ENCODE assay signal across 3 fruit fly cellular contexts in genomic region chr2L:5426843-5427540, dm6.
TF ChIP-seq lines count a peak whose summit lies in the region.

No protein-coding gene starts in this region.

TF ChIP-seq in whole organism, embryonic, 481 proteins besides CTCF, POLR2A, EP300 and RAD21 (continued from another document and continues in another):
- peak in 1 of 2 experiments; percentile 4 for TF ChIP-seq dpn (GFP tag; optimal IDR thresholded peaks at IDR 0.05; lab: Kevin White, UChicago)
- no peak for TF ChIP-seq Fer2 (tag; optimal IDR thresholded peaks at IDR 0.05; lab: Kevin White, UChicago)
- peak; percentile 17 for TF ChIP-seq Xbp1 (GFP tag; optimal IDR thresholded peaks at IDR 0.05; lab: Kevin White, UChicago)
- TF ChIP-seq CG12104 (GFP tag; optimal IDR thresholded peaks at IDR 0.05; lab: Kevin White, UChicago), result no peak
- TF ChIP-seq Bgb (GFP tag; IDR thresholded peaks at IDR 0.05; lab: Robert Waterston, UW; ENCODE audit: partially characterized antibody), result no peak
- no peak for TF ChIP-seq TFAM (GFP tag; optimal IDR thresholded peaks at IDR 0.05; lab: Kevin White, UChicago)
- no peak for TF ChIP-seq Mad (GFP tag; optimal IDR thresholded peaks at IDR 0.05; lab: Kevin White, UChicago)
- TF ChIP-seq CG18011 (GFP tag; optimal IDR thresholded peaks at IDR 0.05; lab: Kevin White, UChicago), result no peak
- peak; percentile 33 for TF ChIP-seq trem (tag; optimal IDR thresholded peaks at IDR 0.05; lab: Kevin White, UChicago)
- TF ChIP-seq crol (GFP tag; IDR thresholded peaks at IDR 0.05; lab: Robert Waterston, UW), result no peak
- no peak for TF ChIP-seq sob (GFP tag; IDR thresholded peaks at IDR 0.05; lab: Robert Waterston, UW)
- TF ChIP-seq MESR4 (GFP tag; optimal IDR thresholded peaks at IDR 0.05; lab: Kevin White, UChicago), result no peak
- peak; percentile 47 for TF ChIP-seq Ptx1 (GFP tag; IDR thresholded peaks at IDR 0.05; lab: Robert Waterston, UW)
- peak; percentile 12 for TF ChIP-seq chn (GFP tag; optimal IDR thresholded peaks at IDR 0.05; lab: Kevin White, UChicago)
- no peak for TF ChIP-seq tx (GFP tag; optimal IDR thresholded peaks at IDR 0.05; lab: Kevin White, UChicago)
- TF ChIP-seq CG2875 (GFP tag; optimal IDR thresholded peaks at IDR 0.05; lab: Kevin White, UChicago), result no peak
- no peak for TF ChIP-seq croc (GFP tag; conservative IDR thresholded peaks at IDR 0.05; lab: Robert Waterston, UW)
- TF ChIP-seq CG6765 (GFP tag; optimal IDR thresholded peaks at IDR 0.05; lab: Kevin White, UChicago), result no peak
- no peak for TF ChIP-seq kni (GFP tag; optimal IDR thresholded peaks at IDR 0.05; lab: Kevin White, UChicago)
- peak in 1 of 2 experiments; percentile 11 for TF ChIP-seq chif (GFP tag; optimal IDR thresholded peaks at IDR 0.05; lab: Kevin White, UChicago)
- TF ChIP-seq CG5180 (GFP tag; optimal IDR thresholded peaks at IDR 0.05; lab: Kevin White, UChicago), result no peak
- TF ChIP-seq CG3847 (GFP tag; IDR thresholded peaks at IDR 0.05; lab: Robert Waterston, UW), result no peak
- TF ChIP-seq CG4707 (GFP tag; optimal IDR thresholded peaks at IDR 0.05; lab: Kevin White, UChicago), result no peak
- TF ChIP-seq Nf-YB (GFP tag; optimal IDR thresholded peaks at IDR 0.05; lab: Kevin White, UChicago), result peak; percentile 15
- TF ChIP-seq ham (GFP tag; IDR thresholded peaks at IDR 0.05; lab: Robert Waterston, UW), result no peak
- peak; percentile 20 for TF ChIP-seq CG16863 (GFP tag; optimal IDR thresholded peaks at IDR 0.05; lab: Kevin White, UChicago)
- TF ChIP-seq sisA (GFP tag; IDR thresholded peaks at IDR 0.05; lab: Robert Waterston, UW), result peak; percentile 12; the same call in 1 of the 2 replicates
- TF ChIP-seq MTF-1 (GFP tag; optimal IDR thresholded peaks at IDR 0.05; lab: Kevin White, UChicago; ENCODE audit: borderline replicate concordance), result no peak
- 0 out of 2 replicates have a peak, but pooled peaks have one; percentile 21 for TF ChIP-seq gt (GFP tag; IDR thresholded peaks at IDR 0.05; lab: Robert Waterston, UW)
- no peak for TF ChIP-seq chm (GFP tag; IDR thresholded peaks at IDR 0.05; lab: Robert Waterston, UW)
- no peak for TF ChIP-seq CG43689 (GFP tag; IDR thresholded peaks at IDR 0.05; lab: Robert Waterston, UW)
- TF ChIP-seq CG42726 (GFP tag; IDR thresholded peaks at IDR 0.05; lab: Robert Waterston, UW; ENCODE audit: partially characterized antibody), result no peak
- TF ChIP-seq CG30431 (GFP tag; optimal IDR thresholded peaks at IDR 0.05; lab: Kevin White, UChicago), result peak; percentile 44
- TF ChIP-seq Deaf1 (tag; optimal IDR thresholded peaks at IDR 0.05; lab: Kevin White, UChicago), result peak; percentile 28
- no peak for TF ChIP-seq CG17802 (tag; optimal IDR thresholded peaks at IDR 0.05; lab: Kevin White, UChicago)
- peak; percentile 44 for TF ChIP-seq CG4404 (GFP tag; IDR thresholded peaks at IDR 0.05; lab: Robert Waterston, UW)
- no peak for TF ChIP-seq Tbp (GFP tag; optimal IDR thresholded peaks at IDR 0.05; lab: Kevin White, UChicago)
- no peak for TF ChIP-seq CG4854 (GFP tag; optimal IDR thresholded peaks at IDR 0.05; lab: Kevin White, UChicago)
- no peak for TF ChIP-seq CHES-1-like (GFP tag; optimal IDR thresholded peaks at IDR 0.05; lab: Kevin White, UChicago)
- TF ChIP-seq wor (GFP tag; IDR thresholded peaks at IDR 0.05; lab: Robert Waterston, UW), result peak; percentile 43; the same call in 1 of the 2 replicates
- no peak for TF ChIP-seq zf30C (GFP tag; optimal IDR thresholded peaks at IDR 0.05; lab: Kevin White, UChicago)
- TF ChIP-seq phol (tag; optimal IDR thresholded peaks at IDR 0.05; lab: Kevin White, UChicago), result peak; percentile 64
- no peak for TF ChIP-seq CG8281 (tag; optimal IDR thresholded peaks at IDR 0.05; lab: Kevin White, UChicago)
- 0 out of 3 replicates have a peak, but pooled peaks have one; percentile 48 for TF ChIP-seq otp (GFP tag; IDR thresholded peaks at IDR 0.05; lab: Robert Waterston, UW)

TF ChIP-seq in whole organism, prepupa, 60 proteins besides CTCF, POLR2A, EP300 and RAD21 (continued from another document):
- TF ChIP-seq CG11762 (GFP tag; optimal IDR thresholded peaks at IDR 0.05; lab: Kevin White, UChicago; ENCODE audit: insufficient read depth) (peak; percentile 62), CG10631 (GFP tag; optimal IDR thresholded peaks at IDR 0.05; lab: Kevin White, UChicago) (peak; percentile 83), CG3032 (tag; optimal IDR thresholded peaks at IDR 0.05; lab: Kevin White, UChicago) (peak; percentile 92), Sox102F (GFP tag; optimal IDR thresholded peaks at IDR 0.05; lab: Kevin White, UChicago) (peak; percentile 67), CG8632 (GFP tag; optimal IDR thresholded peaks at IDR 0.05; lab: Kevin White, UChicago) (peak; percentile 58), topi (GFP tag; optimal IDR thresholded peaks at IDR 0.05; lab: Kevin White, UChicago) (peak; percentile 71), CG8119 (GFP tag; IDR thresholded peaks at IDR 0.05; lab: Robert Waterston, UW) (peak; percentile 88), CG4318 (GFP tag; optimal IDR thresholded peaks at IDR 0.05; lab: Kevin White, UChicago) (peak; percentile 62), cyc (GFP tag; optimal IDR thresholded peaks at IDR 0.05; lab: Kevin White, UChicago) (peak; percentile 57), CG6792 (GFP tag; optimal IDR thresholded peaks at IDR 0.05; lab: Kevin White, UChicago) (peak; percentile 72), salr (GFP tag; optimal IDR thresholded peaks at IDR 0.05; lab: Kevin White, UChicago) (peak; percentile 57 to 83), Eip78C (GFP tag; lab: Kevin White, UChicago) (peak; percentile 96), Hr39 (GFP tag; optimal IDR thresholded peaks at IDR 0.05; lab: Kevin White, UChicago) (peak; percentile 56), CG16779 (tag; optimal IDR thresholded peaks at IDR 0.05; lab: Kevin White, UChicago) (peak; percentile 51), fkh (GFP tag; optimal IDR thresholded peaks at IDR 0.05; lab: Kevin White, UChicago) (no peak), CG3919 (GFP tag; optimal IDR thresholded peaks at IDR 0.05; lab: Kevin White, UChicago) (peak; percentile 88), CG6163 (GFP tag; IDR thresholded peaks at IDR 0.05; lab: Robert Waterston, UW) (peak; percentile 94), CG10669 (GFP tag; optimal IDR thresholded peaks at IDR 0.05; lab: Kevin White, UChicago) (peak; percentile 81), CG34406 (GFP tag; optimal IDR thresholded peaks at IDR 0.05; lab: Kevin White, UChicago) (peak; percentile 56), Sox15 (GFP tag; optimal IDR thresholded peaks at IDR 0.05; lab: Kevin White, UChicago) (peak; percentile 10), CG11902 (GFP tag; optimal IDR thresholded peaks at IDR 0.05; lab: Kevin White, UChicago) (peak; percentile 16), achi (GFP tag; optimal IDR thresholded peaks at IDR 0.05; lab: Kevin White, UChicago) (peak; percentile 84), CG1621 (tag; optimal IDR thresholded peaks at IDR 0.05; lab: Kevin White, UChicago) (peak; percentile 77), Blimp-1 (GFP tag; optimal IDR thresholded peaks at IDR 0.05; lab: Kevin White, UChicago) (peak; percentile 20), ss (GFP tag; optimal IDR thresholded peaks at IDR 0.05; lab: Kevin White, UChicago) (peak; percentile 87 to 91), CG8319 (GFP tag; optimal IDR thresholded peaks at IDR 0.05; lab: Kevin White, UChicago) (no peak), Gug (GFP tag; IDR thresholded peaks at IDR 0.05; lab: Robert Waterston, UW) (peak; percentile 83), net (GFP tag; optimal IDR thresholded peaks at IDR 0.05; lab: Kevin White, UChicago) (peak; percentile 70), CG6276 (GFP tag; optimal IDR thresholded peaks at IDR 0.05; lab: Kevin White, UChicago) (peak; percentile 81), CG32006 (GFP tag; optimal IDR thresholded peaks at IDR 0.05; lab: Kevin White, UChicago) (peak; percentile 82), Lpt (GFP tag; optimal IDR thresholded peaks at IDR 0.05; lab: Kevin White, UChicago) (peak; percentile 78), Eip75B (GFP tag; optimal IDR thresholded peaks at IDR 0.05; lab: Kevin White, UChicago) (peak; percentile 81), lz (GFP tag; optimal IDR thresholded peaks at IDR 0.05; lab: Kevin White, UChicago) (peak; percentile 70), CG15336 (GFP tag; IDR thresholded peaks at IDR 0.05; lab: Robert Waterston, UW) (peak; percentile 91), eg (GFP tag; IDR thresholded peaks at IDR 0.05; lab: Robert Waterston, UW) (peak; percentile 89), Met (GFP tag; optimal IDR thresholded peaks at IDR 0.05; lab: Kevin White, UChicago) (peak; percentile 71)

TF ChIP-seq in whole organism, wandering third instar larva, 38 proteins besides CTCF, POLR2A, EP300 and RAD21 (continued from another document):
- TF ChIP-seq dl (GFP tag; optimal IDR thresholded peaks at IDR 0.05; lab: Kevin White, UChicago; ENCODE audit: insufficient read depth in 1 of 2, partially characterized antibody in 2 of 2) (no peak), lola (GFP tag; optimal IDR thresholded peaks at IDR 0.05; lab: Kevin White, UChicago) (no peak), brk (GFP tag; optimal IDR thresholded peaks at IDR 0.05; lab: Kevin White, UChicago) (peak; percentile 69), ey (GFP tag; optimal IDR thresholded peaks at IDR 0.05; lab: Kevin White, UChicago) (peak; percentile 72), Hr78 (GFP tag; optimal IDR thresholded peaks at IDR 0.05; lab: Kevin White, UChicago) (no peak), Dfd (GFP tag; optimal IDR thresholded peaks at IDR 0.05; lab: Kevin White, UChicago) (no peak), tai (GFP tag; optimal IDR thresholded peaks at IDR 0.05; lab: Kevin White, UChicago) (peak; percentile 35)
